Worm (Caenorhabditis elegans): ENCODE measurements around the gene K07E3.1.

ce11 chrX:8151409-8151808 is 41.2 kb downstream of the K07E3.1 start:
- TF ChIP-seq nhr-85 (tag): no peak
- no peak for TF ChIP-seq zag-1 (tag; optimal IDR thresholded peaks at IDR 0.05)
- no peak for TF ChIP-seq nhr-71 (tag; optimal IDR thresholded peaks at IDR 0.05)
- no peak for TF ChIP-seq xbp-1 (tag; optimal IDR thresholded peaks at IDR 0.05)
- no peak for TF ChIP-seq dpl-1 (GFP tag; optimal IDR thresholded peaks at IDR 0.05)
- TF ChIP-seq pqm-1 (tag; optimal IDR thresholded peaks at IDR 0.05): no peak
- no peak for TF ChIP-seq grh-1 (GFP tag; IDR thresholded peaks at IDR 0.05)
- TF ChIP-seq ztf-11 (tag; optimal IDR thresholded peaks at IDR 0.05): no peak
- no peak for TF ChIP-seq nhr-237 (tag; optimal IDR thresholded peaks at IDR 0.05)
- TF ChIP-seq lir-3 (tag; optimal IDR thresholded peaks at IDR 0.05; ENCODE audit: poor library complexity): no peak
